Worm (Caenorhabditis elegans) whole organism, young adult: Measurements from ENCODE around the gene C33F10.8.

Experiments used
- B0019.2 ChIP-seq: fragments of 200-800 bp; sonication (Bioruptor generic); conservative IDR thresholded peaks from 2 replicates; pipeline ENCODE4 v1.3.6; 2022; ENCODE audit warnings: missing genetic modification reagents, missing genetic modification characterization, missing compliant biosample characterization
- B0261.1 ChIP-seq: sonication (generic microtip); optimal IDR thresholded peaks from 2 replicates; lab custom pipeline; 2016; ENCODE audit warnings: mild to moderate bottlenecking, missing genetic modification characterization, moderate library complexity, missing compliant biosample characterization
- F57C9.4 ChIP-seq: sonication (generic microtip); optimal IDR thresholded peaks from 2 replicates; lab custom pipeline; 2017; ENCODE audit warnings: mild to moderate bottlenecking, missing genetic modification characterization, missing compliant biosample characterization
- T07F8.4 ChIP-seq: sonication (generic microtip); optimal IDR thresholded peaks from 2 replicates; lab custom pipeline; 2016; ENCODE audit warnings: mild to moderate bottlenecking, missing genetic modification characterization, moderate library complexity, missing compliant biosample characterization
- akir-1 ChIP-seq: fragments of 200-800 bp; sonication (Bioruptor generic); optimal IDR thresholded peaks from 2 replicates; lab custom pipeline; 2018; ENCODE audit warnings: mild to moderate bottlenecking, missing genetic modification characterization, moderate library complexity, missing compliant biosample characterization
- dpl-1 ChIP-seq: fragments of 150-350 bp; optimal IDR thresholded peaks from 2 replicates; lab custom pipeline; 2014; ENCODE audit warnings: missing biosample characterization, missing genetic modification reagents, missing genetic modification characterization
- hlh-26 ChIP-seq: fragments of 200-800 bp; sonication (Bioruptor generic); conservative IDR thresholded peaks from 2 replicates; pipeline ENCODE4 v1.3.6; 2022; ENCODE audit warnings: missing genetic modification reagents, missing genetic modification characterization, missing compliant biosample characterization
- let-607 ChIP-seq, 2 experiments: fragments of 200-800 bp in 1 of 2; sonication (Bioruptor generic) in 1 of 2; sonication (generic microtip) in 1 of 2; optimal IDR thresholded peaks; 2 replicates each; lab custom pipeline; 2016 to 2018; ENCODE audit warnings: mild to moderate bottlenecking in 2 of 2, missing compliant biosample characterization in 2 of 2, missing genetic modification characterization in 2 of 2, moderate library complexity in 2 of 2, missing genotype in 1 of 2
- nhr-80 ChIP-seq: sonication (generic microtip); optimal IDR thresholded peaks from 2 replicates; lab custom pipeline; 2016; ENCODE audit warnings: missing genetic modification characterization, missing compliant biosample characterization
- snpc-3.4 ChIP-seq: sonication (generic microtip); optimal IDR thresholded peaks from 2 replicates; lab custom pipeline; 2017; ENCODE audit warnings: missing genetic modification characterization, mild to moderate bottlenecking, missing compliant biosample characterization, antibody characterized with exemption, moderate library complexity, missing genotype, missing genetic modification reagents
- tbp1 ChIP-seq: fragments of 200-800 bp; sonication (Bioruptor generic); optimal IDR thresholded peaks from 2 replicates; lab custom pipeline; 2018; ENCODE audit warnings: mild to moderate bottlenecking, missing genetic modification characterization, missing compliant biosample characterization
- tlf-1 ChIP-seq: fragments of 200-800 bp; sonication (Bioruptor generic); optimal IDR thresholded peaks from 2 replicates; lab custom pipeline; 2018; ENCODE audit warnings: mild to moderate bottlenecking, missing genetic modification characterization, missing compliant biosample characterization

DNA sequence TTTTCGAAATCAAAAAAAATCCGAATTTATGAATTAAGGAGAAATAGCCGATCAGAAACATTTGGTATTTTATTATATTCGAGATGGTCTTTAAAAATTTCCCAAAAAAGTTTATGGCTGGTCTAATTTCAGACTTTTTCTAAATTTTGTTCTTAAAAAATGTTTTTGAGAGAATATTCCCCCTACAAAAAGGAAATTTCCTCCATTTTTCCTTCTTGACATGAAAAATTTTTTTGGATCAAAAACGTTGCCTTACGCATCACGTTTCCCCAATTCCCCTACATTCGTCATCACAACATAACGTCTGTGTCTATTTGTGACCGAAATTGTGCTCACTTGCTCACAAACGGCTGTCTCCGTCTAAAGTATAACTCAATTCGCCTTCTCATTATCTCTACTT lies 31.7 kb downstream of the C33F10.8 start:
- no peak for TF ChIP-seq akir-1 (GFP tag; lab: Kevin White, UChicago)
- TF ChIP-seq T07F8.4 (tag; lab: Kevin White, UChicago), result no peak
- no peak for TF ChIP-seq tlf-1
- no peak for TF ChIP-seq snpc-3.4 (tag; lab: Kevin White, UChicago)
- TF ChIP-seq dpl-1 (GFP tag; lab: Kevin White, UChicago), result no peak
- TF ChIP-seq tbp1 (GFP tag; lab: Kevin White, UChicago), result no peak
- no peak for TF ChIP-seq B0261.1 (tag; lab: Kevin White, UChicago)
- no peak for TF ChIP-seq F57C9.4
- no peak for TF ChIP-seq nhr-80 (tag; lab: Kevin White, UChicago)
- TF ChIP-seq B0019.2 (GFP tag; lab: Robert Waterston, UW), result no peak
- TF ChIP-seq hlh-26, result no peak
- TF ChIP-seq let-607 (tag; optimal IDR thresholded peaks at IDR 0.05; lab: Kevin White, UChicago), result no peak
